Worm (Caenorhabditis elegans) whole organism, mixed stage, embryonic: Measurements from ENCODE around the gene nspc-1.

ENCODE experiments used
- cnd-1 ChIP-seq: fragments of 200-800 bp; sonication (Bioruptor generic); optimal IDR thresholded peaks from 2 replicates; lab custom pipeline; 2018; ENCODE audit warnings: mild to moderate bottlenecking, missing genetic modification characterization, missing compliant biosample characterization
- hlh-1 ChIP-seq: fragments of 150-350 bp; optimal IDR thresholded peaks from 2 replicates; lab custom pipeline; 2014; ENCODE audit warnings: missing biosample characterization, missing genetic modification reagents, missing genetic modification characterization
- lin-13 ChIP-seq: fragments of 150-350 bp; optimal IDR thresholded peaks from 2 replicates; lab custom pipeline; 2014; ENCODE audit warnings: missing biosample characterization, missing genetic modification characterization
- lsy-2 ChIP-seq: fragments of 150-350 bp; optimal IDR thresholded peaks from 2 replicates; lab custom pipeline; 2014; ENCODE audit warnings: missing biosample characterization, missing genetic modification characterization
- mep-1 ChIP-seq: fragments of 150-350 bp; optimal IDR thresholded peaks from 2 replicates; lab custom pipeline; 2017; ENCODE audit warnings: missing biosample characterization, missing genetic modification reagents, missing genetic modification characterization, inconsistent platforms
- nhr-237 ChIP-seq: fragments of 150-350 bp; optimal IDR thresholded peaks from 2 replicates; lab custom pipeline; 2014; ENCODE audit warnings: missing biosample characterization, missing genetic modification characterization
- pha-4 ChIP-seq: fragments of 150-350 bp; optimal IDR thresholded peaks from 2 replicates; lab custom pipeline; 2018; ENCODE audit warnings: missing biosample characterization, missing genetic modification reagents, missing genetic modification characterization
- sem-2 ChIP-seq: fragments of 200-800 bp; sonication (Bioruptor generic); optimal IDR thresholded peaks from 2 replicates; lab custom pipeline; 2018; ENCODE audit warnings: mild to moderate bottlenecking, missing genetic modification characterization, missing compliant biosample characterization
- snpc-4 ChIP-seq: fragments of 150-350 bp; optimal IDR thresholded peaks from 2 replicates; lab custom pipeline; 2014; ENCODE audit warnings: missing biosample characterization, missing genetic modification characterization
- sptf-1 ChIP-seq: sonication (generic microtip); optimal IDR thresholded peaks from 2 replicates; lab custom pipeline; 2017; ENCODE audit warnings: mild to moderate bottlenecking, missing genetic modification characterization, moderate library complexity, missing compliant biosample characterization
- unc-39 ChIP-seq: fragments of 150-350 bp; optimal IDR thresholded peaks from 2 replicates; lab custom pipeline; 2014; ENCODE audit warnings: missing biosample characterization, missing genetic modification characterization
- ztf-11 ChIP-seq: fragments of 150-350 bp; optimal IDR thresholded peaks from 2 replicates; lab custom pipeline; 2014; ENCODE audit warnings: missing biosample characterization, missing genetic modification characterization

DNA sequence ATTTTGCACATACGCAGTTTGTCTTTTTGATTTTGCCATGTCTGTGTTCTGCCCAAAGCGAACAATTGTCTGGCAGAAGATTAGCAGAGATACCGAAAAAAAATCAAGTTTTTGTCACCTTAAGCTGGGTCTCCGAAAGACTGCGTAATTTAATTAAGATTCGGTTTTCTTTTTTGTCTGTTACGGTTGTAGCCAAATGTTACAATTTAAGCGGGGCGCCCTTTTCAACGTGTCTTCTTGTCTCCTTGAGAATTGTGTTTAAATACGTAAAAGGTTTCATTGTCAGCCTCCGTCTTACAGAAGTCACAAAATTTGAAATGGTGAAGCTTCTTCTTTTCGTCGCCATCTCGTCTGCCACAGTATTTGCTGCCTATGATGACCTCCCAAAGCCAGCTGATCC lies 35.2 kb downstream of the nspc-1 start, which contains the start of gene grd-14:
- TF ChIP-seq sptf-1 (tag; lab: Kevin White, UChicago) (no peak), sem-2 (GFP tag; lab: Kevin White, UChicago) (no peak), mep-1 (tag; lab: Kevin White, UChicago) (no peak), pha-4 (tag; lab: Kevin White, UChicago) (no peak), nhr-237 (tag; lab: Kevin White, UChicago) (no peak), lsy-2 (tag; lab: Kevin White, UChicago) (no peak), snpc-4 (tag; lab: Kevin White, UChicago) (no peak), lin-13 (no peak), unc-39 (tag; lab: Kevin White, UChicago) (no peak), hlh-1 (tag; lab: Kevin White, UChicago) (no peak), cnd-1 (tag; lab: Kevin White, UChicago) (no peak), ztf-11 (no peak)
